Worm (Caenorhabditis elegans) whole organism, late embryonic: Measurements from ENCODE around the gene F55C5.10.

Source experiments
- F13H6.1 ChIP-seq: sonication (generic microtip); optimal IDR thresholded peaks from 2 replicates; lab custom pipeline; 2016; ENCODE audit warnings: missing genetic modification characterization, missing compliant biosample characterization
- ama-1 ChIP-seq: fragments of 150-350 bp; optimal IDR thresholded peaks from 2 replicates; lab custom pipeline; 2014
- dve-1 ChIP-seq: sonication (generic microtip); optimal IDR thresholded peaks from 2 replicates; lab custom pipeline; 2017; ENCODE audit warnings: antibody characterized with exemption, mild to moderate bottlenecking, missing genetic modification characterization, missing compliant biosample characterization
- gmeb-2 ChIP-seq: sonication (generic microtip); optimal IDR thresholded peaks from 2 replicates; lab custom pipeline; 2016; ENCODE audit warnings: missing genetic modification characterization, inconsistent platforms, missing compliant biosample characterization
- hlh-6 ChIP-seq: sonication (generic microtip); optimal IDR thresholded peaks from 2 replicates; lab custom pipeline; 2016; ENCODE audit warnings: missing genotype, missing genetic modification characterization, missing compliant biosample characterization
- hlh-8 ChIP-seq: sonication (generic microtip); optimal IDR thresholded peaks from 2 replicates; lab custom pipeline; 2016; ENCODE audit warnings: missing genotype, missing genetic modification characterization, missing compliant biosample characterization
- pax-1 ChIP-seq: fragments of 150-350 bp; optimal IDR thresholded peaks from 2 replicates; lab custom pipeline; 2014; ENCODE audit warnings: missing biosample characterization, missing genetic modification characterization
- pqm-1 ChIP-seq: sonication (generic microtip); optimal IDR thresholded peaks from 2 replicates; lab custom pipeline; 2016; ENCODE audit warnings: missing genetic modification characterization, missing compliant biosample characterization
- sox-4 ChIP-seq: sonication (generic microtip); optimal IDR thresholded peaks from 2 replicates; lab custom pipeline; 2017; ENCODE audit warnings: mild to moderate bottlenecking, missing genetic modification characterization, inconsistent platforms, missing compliant biosample characterization
- syd-9 ChIP-seq: sonication (generic microtip); optimal IDR thresholded peaks from 2 replicates; lab custom pipeline; 2016; ENCODE audit warnings: mild to moderate bottlenecking, missing genetic modification characterization, moderate library complexity, missing compliant biosample characterization
- tbx-2 ChIP-seq: sonication (generic microtip); optimal IDR thresholded peaks from 2 replicates; lab custom pipeline; 2016; ENCODE audit warnings: missing genetic modification characterization, missing compliant biosample characterization
- unc-55 ChIP-seq: sonication (generic microtip); optimal IDR thresholded peaks from 2 replicates; lab custom pipeline; 2017; ENCODE audit warnings: missing biosample characterization, missing genetic modification reagents, missing genetic modification characterization
- zip-5 ChIP-seq: sonication (generic microtip); optimal IDR thresholded peaks from 2 replicates; lab custom pipeline; 2016; ENCODE audit warnings: missing genetic modification characterization, missing compliant biosample characterization

DNA sequence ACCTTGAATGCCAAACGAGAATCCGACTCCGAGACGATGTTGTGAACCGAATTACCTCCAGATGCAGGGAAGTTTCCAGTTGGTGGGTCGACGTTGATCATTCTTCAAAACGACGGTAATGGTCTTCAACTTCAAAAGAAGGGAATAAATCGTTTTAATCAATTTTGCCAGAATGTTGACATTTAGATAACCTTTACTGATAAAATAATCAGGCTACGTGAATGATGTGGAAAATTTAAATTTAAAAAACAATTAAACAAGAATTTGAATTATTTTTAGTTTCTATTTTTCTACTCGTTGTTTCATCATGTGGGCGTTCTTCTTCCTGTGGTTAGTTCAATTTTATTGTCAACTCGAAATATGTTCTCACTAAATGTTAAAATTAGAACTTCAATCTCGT lies 19.6 kb upstream of the F55C5.10 start, which contains the start of gene ssp-35:
- no peak for TF ChIP-seq hlh-8 (tag; lab: Kevin White, UChicago)
- TF ChIP-seq sox-4, result no peak
- TF ChIP-seq pax-1 (tag; lab: Kevin White, UChicago), result no peak
- TF ChIP-seq zip-5 (tag; lab: Kevin White, UChicago), result no peak
- no peak for TF ChIP-seq ama-1 (lab: Kevin White, UChicago)
- no peak for TF ChIP-seq pqm-1 (tag; lab: Kevin White, UChicago)
- no peak for TF ChIP-seq tbx-2 (tag; lab: Kevin White, UChicago)
- TF ChIP-seq dve-1, result no peak
- no peak for TF ChIP-seq gmeb-2 (tag; lab: Kevin White, UChicago)
- no peak for TF ChIP-seq syd-9 (tag; lab: Kevin White, UChicago)
- TF ChIP-seq hlh-6 (tag; lab: Kevin White, UChicago), result no peak
- TF ChIP-seq F13H6.1 (tag; lab: Kevin White, UChicago), result no peak
- no peak for TF ChIP-seq unc-55 (GFP tag; lab: Kevin White, UChicago)
